Worm (Caenorhabditis elegans): ENCODE results near the gene ceh-62.

ceh-62 gene

DNA sequence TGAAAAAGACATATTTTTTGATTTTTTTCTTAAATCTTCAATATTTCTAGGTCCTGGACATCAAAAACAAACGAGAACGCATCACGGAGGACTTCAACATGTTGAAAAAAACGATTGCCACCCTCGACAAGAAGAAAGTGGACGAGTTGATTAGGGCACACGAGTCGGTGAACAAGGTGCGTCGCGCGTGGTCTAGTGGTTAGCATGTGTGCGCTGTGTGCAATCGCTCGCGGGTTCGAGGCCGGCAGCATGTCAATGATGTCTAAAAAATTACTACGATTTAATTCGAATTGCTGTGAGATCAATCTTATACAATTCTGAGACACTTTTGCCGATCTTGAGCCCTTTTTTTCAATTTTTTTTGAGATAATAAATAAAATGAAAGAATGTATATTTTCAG lies 34.5 kb downstream of the ceh-62 start (continued):
- TF ChIP-seq hmg-20 (GFP tag; IDR thresholded peaks at IDR 0.05), result peak; percentile 70; the same call in 1 of the 2 replicates
- TF ChIP-seq ceh-79 (tag; optimal IDR thresholded peaks at IDR 0.05), result peak; percentile 84
- peak; percentile 64 for TF ChIP-seq madf-6 (GFP tag; IDR thresholded peaks at IDR 0.05)
- peak; percentile 79 for TF ChIP-seq ceh-100 (GFP tag; IDR thresholded peaks at IDR 0.05)
- TF ChIP-seq nhr-120 (GFP tag; IDR thresholded peaks at IDR 0.05), result peak; percentile 71; the same call in 1 of the 2 replicates
- TF ChIP-seq repo-1 (tag; optimal IDR thresholded peaks at IDR 0.05), result peak; percentile 87
- TF ChIP-seq B0035.1 (tag; optimal IDR thresholded peaks at IDR 0.05), result peak; percentile 48
- peak; percentile 23 for TF ChIP-seq hlh-12 (tag; optimal IDR thresholded peaks at IDR 0.05)
- TF ChIP-seq T26A5.8 (tag; optimal IDR thresholded peaks at IDR 0.05), result peak; percentile 57
- TF ChIP-seq madf-3 (GFP tag; IDR thresholded peaks at IDR 0.05), result peak; percentile 60; the same call in 1 of the 2 replicates
- peak; percentile 18 for TF ChIP-seq ztf-3 (GFP tag; optimal IDR thresholded peaks at IDR 0.05)
- TF ChIP-seq B0261.1 (tag; optimal IDR thresholded peaks at IDR 0.05), result peak; percentile 94
- peak in 1 of 3 experiments; percentile 74 for TF ChIP-seq lin-35 (GFP tag; optimal IDR thresholded peaks at IDR 0.05)
- peak; percentile 63 for TF ChIP-seq F33H1.4 (GFP tag; IDR thresholded peaks at IDR 0.05)
- TF ChIP-seq snpc-1.1 (tag; optimal IDR thresholded peaks at IDR 0.05; ENCODE audit: insufficient read depth), result peak; percentile 52
- no peak for TF ChIP-seq hlh-26 (GFP tag; conservative IDR thresholded peaks at IDR 0.05)
- TF ChIP-seq ceh-91 (GFP tag; IDR thresholded peaks at IDR 0.05), result no peak
- peak; percentile 91 for TF ChIP-seq nfyb-1 (GFP tag; IDR thresholded peaks at IDR 0.05)
- peak; percentile 80 for TF ChIP-seq mcd-1 (GFP tag; IDR thresholded peaks at IDR 0.05)
- TF ChIP-seq lin-40 (tag; optimal IDR thresholded peaks at IDR 0.05), result peak; percentile 78
- peak; percentile 90 for TF ChIP-seq nhr-90 (tag; optimal IDR thresholded peaks at IDR 0.05)
- TF ChIP-seq let-526 (GFP tag; IDR thresholded peaks at IDR 0.05), result peak; percentile 85
- TF ChIP-seq egrh-3 (GFP tag; IDR thresholded peaks at IDR 0.05), result no peak
- TF ChIP-seq zim-3 (tag; optimal IDR thresholded peaks at IDR 0.05), result peak; percentile 90
- 0 out of 2 replicates have a peak, but pooled peaks have one; percentile 61 for TF ChIP-seq Y56A3A.18 (GFP tag; IDR thresholded peaks at IDR 0.05)
- no peak for TF ChIP-seq F55B11.4 (tag; optimal IDR thresholded peaks at IDR 0.05; ENCODE audit: borderline replicate concordance, insufficient read depth)
- peak; percentile 65 for TF ChIP-seq K12H6.12 (tag; optimal IDR thresholded peaks at IDR 0.05)
- 0 out of 2 replicates have a peak, but pooled peaks have one; percentile 66 for TF ChIP-seq egl-18 (GFP tag; IDR thresholded peaks at IDR 0.05)
- peak; percentile 82 for TF ChIP-seq madf-10 (tag; optimal IDR thresholded peaks at IDR 0.05)
- TF ChIP-seq rec-8 (tag; optimal IDR thresholded peaks at IDR 0.05), result peak; percentile 76 to 94
- TF ChIP-seq nfya-1 (tag; optimal IDR thresholded peaks at IDR 0.05; ENCODE audit: borderline replicate concordance, insufficient read depth), result no peak
- no peak for TF ChIP-seq F10E7.11 (tag; optimal IDR thresholded peaks at IDR 0.05)
- peak; percentile 37; the same call in 1 of the 2 replicates for TF ChIP-seq cebp-1 (GFP tag; IDR thresholded peaks at IDR 0.05)
- TF ChIP-seq cebp-1 (tag; optimal IDR thresholded peaks at IDR 0.05), result peak; percentile 76
- TF ChIP-seq him-1 (tag; optimal IDR thresholded peaks at IDR 0.05), result peak; percentile 91
- TF ChIP-seq nhr-27 (tag; optimal IDR thresholded peaks at IDR 0.05), result no peak
- TF ChIP-seq ceh-58 (GFP tag; IDR thresholded peaks at IDR 0.05), result no peak
- 0 out of 2 replicates have a peak, but pooled peaks have one; percentile 25 for TF ChIP-seq hsf-1 (GFP tag; IDR thresholded peaks at IDR 0.05)
- no peak for TF ChIP-seq F39B2.1 (GFP tag; IDR thresholded peaks at IDR 0.05)
- TF ChIP-seq unc-62 (GFP tag; optimal IDR thresholded peaks at IDR 0.05), result no peak
- TF ChIP-seq ama-1 (optimal IDR thresholded peaks at IDR 0.05), result no peak
- TF ChIP-seq ama-1 (GFP tag; optimal IDR thresholded peaks at IDR 0.05), result peak; percentile 62 to 67
- TF ChIP-seq F22D6.2 (tag; optimal IDR thresholded peaks at IDR 0.05), result peak; percentile 60
- 0 out of 2 replicates have a peak, but pooled peaks have one; percentile 36 for TF ChIP-seq bed-2 (GFP tag; IDR thresholded peaks at IDR 0.05)
- TF ChIP-seq dox-1 (GFP tag; IDR thresholded peaks at IDR 0.05), result peak; percentile 88
- no peak for TF ChIP-seq aptf-2 (GFP tag; conservative IDR thresholded peaks at IDR 0.05)
- TF ChIP-seq ZK185.1 (tag; optimal IDR thresholded peaks at IDR 0.05; ENCODE audit: poor library complexity, severe bottlenecking), result peak; percentile 91
- no peak for TF ChIP-seq dpl-1 (GFP tag; optimal IDR thresholded peaks at IDR 0.05)
